Fruit fly (Drosophila melanogaster) whole organism, embryonic: ENCODE results near the gene TfIIS.
A peak's percentile ranks its signal among the peaks of the same experiment; 100 is the strongest.

Experiments
- Antp ChIP-seq: fragments of 200-800 bp; sonication (Bioruptor generic); optimal IDR thresholded peaks from 3 replicates; lab custom pipeline; 2016; ENCODE audit warnings: missing biosample characterization, missing genetic modification characterization
- BtbVII ChIP-seq: fragments of 200-800 bp; sonication (Bioruptor generic); optimal IDR thresholded peaks from 3 replicates; lab custom pipeline; 2017; ENCODE audit warnings: missing biosample characterization, mild to moderate bottlenecking, missing genetic modification characterization
- C15 ChIP-seq: fragments of 200-800 bp; sonication (Bioruptor generic); IDR thresholded peaks from 3 replicates; pipeline ENCODE4 v1.3.6; 2022; ENCODE audit warnings: missing biosample characterization, missing genetic modification characterization
- CG11093 ChIP-seq: fragments of 200-800 bp; sonication (Bioruptor generic); IDR thresholded peaks from 3 replicates; pipeline ENCODE4 v1.3.6; 2022; ENCODE audit warnings: missing biosample characterization, missing genetic modification characterization
- CG12104 ChIP-seq: fragments of 200-800 bp; sonication (Bioruptor generic); optimal IDR thresholded peaks from 3 replicates; lab custom pipeline; 2016; ENCODE audit warnings: missing biosample characterization, missing genetic modification characterization
- CG12236 ChIP-seq: fragments of 200-800 bp; sonication (Bioruptor generic); optimal IDR thresholded peaks from 2 replicates; lab custom pipeline; 2016; ENCODE audit warnings: missing biosample characterization, missing genetic modification characterization
- CG12391 ChIP-seq: fragments of 200-800 bp; sonication (Bioruptor generic); optimal IDR thresholded peaks from 3 replicates; lab custom pipeline; 2018; ENCODE audit warnings: missing biosample characterization, mild to moderate bottlenecking, missing genetic modification characterization, moderate library complexity
- CG12659 ChIP-seq: fragments of 200-800 bp; sonication (Bioruptor generic); optimal IDR thresholded peaks from 3 replicates; lab custom pipeline; 2017; ENCODE audit warnings: mild to moderate bottlenecking, missing biosample characterization, missing genetic modification reagents, missing genetic modification characterization
- CG14965 ChIP-seq: fragments of 200-800 bp; sonication (Bioruptor generic); optimal IDR thresholded peaks from 2 replicates; lab custom pipeline; 2016; ENCODE audit warnings: missing biosample characterization, missing genetic modification characterization, borderline replicate concordance
- CG15601 ChIP-seq: fragments of 200-800 bp; sonication (Bioruptor generic); optimal IDR thresholded peaks from 3 replicates; lab custom pipeline; 2019; ENCODE audit warnings: missing biosample characterization, mild to moderate bottlenecking, missing genetic modification characterization, moderate library complexity
- CG1603 ChIP-seq: fragments of 200-800 bp; sonication (Bioruptor generic); optimal IDR thresholded peaks from 2 replicates; lab custom pipeline; 2019; ENCODE audit warnings: missing biosample characterization, mild to moderate bottlenecking, missing genetic modification characterization, moderate library complexity
- CG18011 ChIP-seq: fragments of 200-800 bp; sonication (Bioruptor generic); optimal IDR thresholded peaks from 2 replicates; lab custom pipeline; 2017; ENCODE audit warnings: missing biosample characterization, missing genetic modification characterization, mild to moderate bottlenecking, moderate library complexity, missing genotype
- CG32772 ChIP-seq: fragments of 200-800 bp; sonication (Bioruptor generic); IDR thresholded peaks from 2 replicates; pipeline ENCODE4 v1.3.6; 2022; ENCODE audit warnings: missing biosample characterization, missing genetic modification characterization
- CG33213 ChIP-seq: fragments of 200-800 bp; sonication (Bioruptor generic); optimal IDR thresholded peaks from 3 replicates; lab custom pipeline; 2016; ENCODE audit warnings: missing biosample characterization, missing genetic modification characterization
- CG4820 ChIP-seq: fragments of 200-800 bp; sonication (Bioruptor generic); optimal IDR thresholded peaks from 3 replicates; lab custom pipeline; 2016; ENCODE audit warnings: missing biosample characterization, missing genetic modification characterization
- CG6683 ChIP-seq: fragments of 200-800 bp; sonication (Bioruptor generic); optimal IDR thresholded peaks from 2 replicates; lab custom pipeline; 2017; ENCODE audit warnings: missing biosample characterization, mild to moderate bottlenecking, missing genetic modification characterization, missing genetic modification reagents
- CG8089 ChIP-seq: fragments of 200-800 bp; sonication (Bioruptor generic); optimal IDR thresholded peaks from 3 replicates; lab custom pipeline; 2016; ENCODE audit warnings: missing biosample characterization, missing genetic modification characterization
- CG9797 ChIP-seq: fragments of 200-800 bp; sonication (Bioruptor generic); optimal IDR thresholded peaks from 3 replicates; lab custom pipeline; 2018; ENCODE audit warnings: missing biosample characterization, mild to moderate bottlenecking, missing genetic modification characterization
- CG9817 ChIP-seq: fragments of 200-800 bp; sonication (Bioruptor generic); optimal IDR thresholded peaks from 2 replicates; lab custom pipeline; 2018; ENCODE audit warnings: missing biosample characterization, mild to moderate bottlenecking, missing genetic modification characterization, moderate library complexity
- Chrac-16 ChIP-seq: fragments of 200-800 bp; sonication (Bioruptor generic); optimal IDR thresholded peaks from 3 replicates; lab custom pipeline; 2016; ENCODE audit warnings: missing biosample characterization, missing genetic modification characterization
- D19A ChIP-seq: fragments of 200-800 bp; optimal IDR thresholded peaks from 3 replicates; lab custom pipeline; 2019; ENCODE audit warnings: missing biosample characterization, mild to moderate bottlenecking, missing genetic modification characterization, moderate library complexity
- Dek ChIP-seq: fragments of 200-800 bp; sonication (Bioruptor generic); optimal IDR thresholded peaks from 3 replicates; lab custom pipeline; 2019; ENCODE audit warnings: missing biosample characterization, mild to moderate bottlenecking, missing genetic modification characterization, moderate library complexity
- Dip2 ChIP-seq: fragments of 200-800 bp; sonication (Bioruptor generic); IDR thresholded peaks from 2 replicates; pipeline ENCODE4 v1.3.6; 2022; ENCODE audit warnings: missing biosample characterization, missing genetic modification characterization
- Dll ChIP-seq: fragments of 200-800 bp; sonication (Bioruptor generic); IDR thresholded peaks from 4 replicates; pipeline ENCODE4 v1.3.6; 2022; ENCODE audit warnings: missing biosample characterization, missing genetic modification characterization; ENCODE audit not compliant: partially characterized antibody
- HLH3B ChIP-seq: fragments of 200-800 bp; sonication (Bioruptor generic); IDR thresholded peaks from 2 replicates; pipeline ENCODE4 v1.3.6; 2022; ENCODE audit warnings: missing biosample characterization, missing genetic modification characterization
- Kr ChIP-seq: fragments of 200-800 bp; sonication (Bioruptor generic); optimal IDR thresholded peaks from 2 replicates; lab custom pipeline; 2017; ENCODE audit warnings: missing biosample characterization, mild to moderate bottlenecking, missing genetic modification characterization
- Neu2 ChIP-seq: fragments of 200-800 bp; sonication (Bioruptor generic); optimal IDR thresholded peaks from 3 replicates; lab custom pipeline; 2016; ENCODE audit warnings: missing biosample characterization, missing genetic modification characterization, borderline replicate concordance
- Oli ChIP-seq: fragments of 200-800 bp; sonication (Bioruptor generic); optimal IDR thresholded peaks from 2 replicates; lab custom pipeline; 2018; ENCODE audit warnings: missing biosample characterization, mild to moderate bottlenecking, missing genetic modification characterization, moderate library complexity
- Ptx1 ChIP-seq: fragments of 200-800 bp; sonication (Bioruptor generic); IDR thresholded peaks from 2 replicates; pipeline ENCODE4 v1.3.6; 2022; ENCODE audit warnings: missing biosample characterization, missing genetic modification characterization
- Rfx ChIP-seq: fragments of 200-800 bp; sonication (Bioruptor generic); IDR thresholded peaks from 2 replicates; pipeline ENCODE4 v1.3.6; 2022; ENCODE audit warnings: missing biosample characterization, missing genetic modification characterization
- Scr ChIP-seq: fragments of 200-800 bp; sonication (Bioruptor generic); IDR thresholded peaks from 2 replicates; pipeline ENCODE4 v1.3.6; 2022; ENCODE audit warnings: missing biosample characterization, missing genetic modification characterization; ENCODE audit not compliant: partially characterized antibody
- Sox100B ChIP-seq: fragments of 200-800 bp; sonication (Bioruptor generic); optimal IDR thresholded peaks from 3 replicates; lab custom pipeline; 2018; ENCODE audit warnings: missing biosample characterization, mild to moderate bottlenecking, missing genetic modification characterization
- Usf ChIP-seq: fragments of 200-800 bp; sonication (Bioruptor generic); optimal IDR thresholded peaks from 2 replicates; lab custom pipeline; 2017; ENCODE audit warnings: missing genotype, missing biosample characterization, missing genetic modification characterization
- Xrp1 ChIP-seq: fragments of 200-800 bp; sonication (Bioruptor generic); IDR thresholded peaks from 2 replicates; pipeline ENCODE4 v1.3.6; 2022; ENCODE audit warnings: missing biosample characterization, missing genetic modification characterization
- ap ChIP-seq: fragments of 200-800 bp; sonication (Bioruptor generic); IDR thresholded peaks from 2 replicates; pipeline ENCODE4 v1.3.6; 2022; ENCODE audit warnings: missing biosample characterization, missing genetic modification characterization
- bowl ChIP-seq: fragments of 200-800 bp; sonication (Bioruptor generic); IDR thresholded peaks from 2 replicates; pipeline ENCODE4 v1.3.6; 2022; ENCODE audit warnings: missing biosample characterization, missing genetic modification characterization
- cato ChIP-seq: fragments of 200-800 bp; sonication (Bioruptor generic); optimal IDR thresholded peaks from 2 replicates; lab custom pipeline; 2016; ENCODE audit warnings: missing biosample characterization, missing genetic modification characterization, borderline replicate concordance
- esg ChIP-seq: fragments of 200-800 bp; sonication (Bioruptor generic); conservative IDR thresholded peaks from 2 replicates; pipeline ENCODE4 v1.3.6; 2022; ENCODE audit warnings: missing biosample characterization, missing genetic modification characterization
- gce ChIP-seq: fragments of 200-800 bp; sonication (Bioruptor generic); IDR thresholded peaks from 3 replicates; pipeline ENCODE4 v1.3.6; 2022; ENCODE audit warnings: missing biosample characterization, missing genetic modification characterization
- h ChIP-seq: fragments of >200 bp; optimal IDR thresholded peaks from 2 replicates; lab custom pipeline; 2017
- hth ChIP-seq: fragments of >200 bp; optimal IDR thresholded peaks from 2 replicates; lab custom pipeline; 2017; ENCODE audit warnings: inconsistent platforms
- ind ChIP-seq: fragments of 200-800 bp; sonication (Bioruptor generic); optimal IDR thresholded peaks from 3 replicates; lab custom pipeline; 2016; ENCODE audit warnings: missing biosample characterization, missing genetic modification characterization
- jumu ChIP-seq: fragments of 200-800 bp; sonication (Bioruptor generic); optimal IDR thresholded peaks from 3 replicates; lab custom pipeline; 2016; ENCODE audit warnings: missing biosample characterization, missing genetic modification characterization
- mam ChIP-seq: fragments of 200-800 bp; sonication (Bioruptor generic); optimal IDR thresholded peaks from 3 replicates; lab custom pipeline; 2016; ENCODE audit warnings: missing biosample characterization, missing genetic modification characterization
- nom ChIP-seq: fragments of 200-800 bp; sonication (Bioruptor generic); optimal IDR thresholded peaks from 2 replicates; lab custom pipeline; 2017; ENCODE audit warnings: missing biosample characterization, missing genetic modification characterization, mild to moderate bottlenecking, moderate library complexity, missing genetic modification reagents
- psq ChIP-seq: fragments of 200-800 bp; sonication (Bioruptor generic); optimal IDR thresholded peaks from 2 replicates; lab custom pipeline; 2017; ENCODE audit warnings: missing biosample characterization, missing genetic modification characterization
- sens-2 ChIP-seq: fragments of 200-800 bp; sonication (Bioruptor generic); IDR thresholded peaks from 2 replicates; pipeline ENCODE4 v1.3.6; 2022; ENCODE audit warnings: missing biosample characterization, missing genetic modification characterization
- shn ChIP-seq: fragments of 200-800 bp; sonication (Bioruptor generic); optimal IDR thresholded peaks from 3 replicates; lab custom pipeline; 2016; ENCODE audit warnings: missing biosample characterization, missing genetic modification characterization
- tna ChIP-seq: fragments of 200-800 bp; sonication (Bioruptor generic); IDR thresholded peaks from 2 replicates; pipeline ENCODE4 v1.3.6; 2022; ENCODE audit warnings: missing biosample characterization, missing genetic modification characterization; ENCODE audit not compliant: partially characterized antibody
- vvl ChIP-seq: fragments of 200-800 bp; sonication (Bioruptor generic); IDR thresholded peaks from 2 replicates; pipeline ENCODE4 v1.3.6; 2022; ENCODE audit warnings: missing biosample characterization, missing genetic modification characterization
- yki ChIP-seq: fragments of >200 bp; optimal IDR thresholded peaks from 3 replicates; lab custom pipeline; 2018
- z ChIP-seq: fragments of 200-800 bp; sonication (Bioruptor generic); IDR thresholded peaks from 3 replicates; pipeline ENCODE4 v1.3.6; 2022; ENCODE audit warnings: missing biosample characterization, missing genetic modification characterization
- zfh1 ChIP-seq: fragments of 200-800 bp; sonication (Bioruptor generic); IDR thresholded peaks from 3 replicates; pipeline ENCODE4 v1.3.6; 2022; ENCODE audit warnings: missing biosample characterization, missing genetic modification characterization

TfIIS gene

DNA sequence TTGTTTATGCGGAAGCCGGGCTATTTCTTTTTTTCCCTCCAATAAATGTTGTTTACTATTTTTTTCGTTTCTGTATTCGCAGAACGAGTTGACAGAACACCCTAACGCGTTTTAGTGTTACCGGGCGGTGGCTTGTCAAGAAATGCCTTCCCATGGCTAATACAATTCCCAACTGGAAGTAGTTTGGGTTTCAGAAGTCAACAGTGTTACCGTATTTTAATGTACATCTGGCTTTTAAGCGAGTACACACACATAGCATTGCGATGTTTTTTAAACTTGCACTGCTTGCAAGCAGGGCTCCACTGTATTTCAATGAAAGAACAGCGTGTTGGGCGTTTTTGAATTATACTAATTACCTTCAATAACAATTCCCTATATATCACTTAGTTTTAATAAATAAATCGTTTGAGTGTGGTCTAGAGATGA, at the start of gene TfIIS (continued):
- TF ChIP-seq Chrac-16 (GFP tag; lab: Kevin White, UChicago): no peak
- TF ChIP-seq Neu2 (GFP tag; lab: Kevin White, UChicago): no peak
- no peak for TF ChIP-seq Kr (GFP tag; lab: Kevin White, UChicago)
- TF ChIP-seq yki (lab: Kevin White, UChicago): no peak
- TF ChIP-seq Xrp1 (GFP tag; lab: Robert Waterston, UW): no peak
- TF ChIP-seq CG12236: no peak
- no peak for TF ChIP-seq BtbVII (GFP tag; lab: Kevin White, UChicago)
- no peak for TF ChIP-seq z (GFP tag; lab: Robert Waterston, UW)
- TF ChIP-seq sens-2 (GFP tag; lab: Robert Waterston, UW): no peak
- no peak for TF ChIP-seq CG6683 (GFP tag; lab: Kevin White, UChicago)
- peak; percentile 97 for TF ChIP-seq CG9797 (GFP tag; lab: Kevin White, UChicago)
- TF ChIP-seq shn (GFP tag; lab: Kevin White, UChicago): no peak
- TF ChIP-seq CG32772: no peak
- TF ChIP-seq Sox100B (GFP tag; lab: Kevin White, UChicago): no peak
- no peak for TF ChIP-seq psq (GFP tag; lab: Kevin White, UChicago)
- TF ChIP-seq Dip2 (GFP tag; lab: Robert Waterston, UW): no peak
- TF ChIP-seq CG14965 (GFP tag; lab: Kevin White, UChicago): no peak
- no peak for TF ChIP-seq zfh1 (GFP tag; lab: Robert Waterston, UW)
- no peak for TF ChIP-seq CG11093
- TF ChIP-seq Usf: no peak
- no peak for TF ChIP-seq CG12104 (GFP tag; lab: Kevin White, UChicago)
- TF ChIP-seq CG12391 (tag; lab: Kevin White, UChicago): peak; percentile 28
- TF ChIP-seq CG1603 (tag; lab: Kevin White, UChicago): peak; percentile 88
- TF ChIP-seq CG15601 (tag; lab: Kevin White, UChicago): peak; percentile 76
- TF ChIP-seq vvl (GFP tag; lab: Robert Waterston, UW): peak; percentile 58
- TF ChIP-seq HLH3B (GFP tag; lab: Robert Waterston, UW): no peak
- no peak for TF ChIP-seq CG9817
- TF ChIP-seq Ptx1: peak; percentile 12; the same call in 1 of the 2 replicates
- TF ChIP-seq esg: no peak
- no peak for TF ChIP-seq h
- TF ChIP-seq CG4820 (GFP tag; lab: Kevin White, UChicago): no peak
- TF ChIP-seq CG8089 (GFP tag; lab: Kevin White, UChicago): no peak
- TF ChIP-seq tna (GFP tag; lab: Robert Waterston, UW): no peak
- 0 out of 4 replicates have a peak, but pooled peaks have one; percentile 13 for TF ChIP-seq Dll (GFP tag; lab: Robert Waterston, UW)
- no peak for TF ChIP-seq Oli
- peak; percentile 42 for TF ChIP-seq jumu
- peak; percentile 48 for TF ChIP-seq mam (GFP tag; lab: Kevin White, UChicago)
- TF ChIP-seq Dek (tag; lab: Kevin White, UChicago): peak; percentile 20
- no peak for TF ChIP-seq gce (GFP tag; lab: Robert Waterston, UW)
- no peak for TF ChIP-seq CG18011
- TF ChIP-seq hth (lab: Kevin White, UChicago): no peak
- TF ChIP-seq C15 (GFP tag; lab: Robert Waterston, UW): no peak
- no peak for TF ChIP-seq ap (GFP tag; lab: Robert Waterston, UW)
- no peak for TF ChIP-seq D19A (tag; lab: Kevin White, UChicago)
- TF ChIP-seq cato (GFP tag; lab: Kevin White, UChicago): no peak
- no peak for TF ChIP-seq Antp
- peak; percentile 46; the same call in 1 of the 2 replicates for TF ChIP-seq Scr (GFP tag; lab: Robert Waterston, UW)
- TF ChIP-seq CG33213 (GFP tag; lab: Kevin White, UChicago): peak; percentile 84
- no peak for TF ChIP-seq ind (GFP tag; lab: Kevin White, UChicago)
- peak; percentile 28 for TF ChIP-seq nom (GFP tag; lab: Kevin White, UChicago)
- TF ChIP-seq Rfx: peak; percentile 54
- TF ChIP-seq CG12659 (GFP tag; lab: Kevin White, UChicago): peak; percentile 76
- no peak for TF ChIP-seq bowl
